Worm (Caenorhabditis elegans): ENCODE measurements around the gene wdr-54.

Gene wdr-54

ce11 chrX:871020-871419 lies 42.3 kb downstream of the wdr-54 start, which contains the start of gene lgl-1:
Gene lgl-1 (minus strand): TSS chrX:871089.
- TF ChIP-seq bed-3 (GFP tag; optimal IDR thresholded peaks at IDR 0.05) (no peak), elt-3 (tag; optimal IDR thresholded peaks at IDR 0.05) (no peak), mep-1 (tag; optimal IDR thresholded peaks at IDR 0.05) (peak; percentile 12), ces-1 (GFP tag; optimal IDR thresholded peaks at IDR 0.05) (no peak), unc-39 (tag; optimal IDR thresholded peaks at IDR 0.05) (no peak), drap-1 (GFP tag; optimal IDR thresholded peaks at IDR 0.05) (peak; percentile 53), ham-2 (GFP tag; optimal IDR thresholded peaks at IDR 0.05) (peak; percentile 60), ceh-39 (tag; optimal IDR thresholded peaks at IDR 0.05) (no peak), lin-32 (GFP tag; optimal IDR thresholded peaks at IDR 0.05) (no peak), mab-5 (tag; optimal IDR thresholded peaks at IDR 0.05) (no peak), nhr-237 (tag; optimal IDR thresholded peaks at IDR 0.05) (no peak), ceh-43 (GFP tag; optimal IDR thresholded peaks at IDR 0.05) (no peak), mls-2 (tag; optimal IDR thresholded peaks at IDR 0.05) (peak; percentile 76), tbx-8 (GFP tag; optimal IDR thresholded peaks at IDR 0.05) (no peak), unc-62 (GFP tag; optimal IDR thresholded peaks at IDR 0.05) (no peak), sptf-1 (tag; optimal IDR thresholded peaks at IDR 0.05) (peak; percentile 13), lin-13 (tag; optimal IDR thresholded peaks at IDR 0.05) (peak; percentile 17), ztf-11 (tag; optimal IDR thresholded peaks at IDR 0.05) (no peak), cnd-1 (tag; optimal IDR thresholded peaks at IDR 0.05) (peak; percentile 67), unc-120 (tag; optimal IDR thresholded peaks at IDR 0.05; ENCODE audit: poor library complexity, severe bottlenecking) (no peak), nhr-2 (tag; optimal IDR thresholded peaks at IDR 0.05) (peak; percentile 95), M03D4.4 (tag; optimal IDR thresholded peaks at IDR 0.05) (no peak), nhr-12 (tag; optimal IDR thresholded peaks at IDR 0.05) (no peak), hlh-1 (tag; optimal IDR thresholded peaks at IDR 0.05) (peak; percentile 67), nhr-28 (tag; optimal IDR thresholded peaks at IDR 0.05) (no peak), elt-1 (tag; optimal IDR thresholded peaks at IDR 0.05; ENCODE audit: borderline replicate concordance, insufficient read depth) (no peak), blmp-1 (tag; optimal IDR thresholded peaks at IDR 0.05) (no peak), nhr-76 (tag; optimal IDR thresholded peaks at IDR 0.05) (no peak), ceh-83 (GFP tag; optimal IDR thresholded peaks at IDR 0.05) (no peak), sem-2 (GFP tag; optimal IDR thresholded peaks at IDR 0.05) (no peak), pha-4 (tag; optimal IDR thresholded peaks at IDR 0.05) (peak; percentile 11), lsy-2 (tag; optimal IDR thresholded peaks at IDR 0.05) (peak; percentile 4), flh-1 (GFP tag; optimal IDR thresholded peaks at IDR 0.05) (no peak), zip-8 (tag; optimal IDR thresholded peaks at IDR 0.05) (no peak), snpc-4 (tag; optimal IDR thresholded peaks at IDR 0.05) (no peak)

- no peak for TF ChIP-seq lin-32 (GFP tag; optimal IDR thresholded peaks at IDR 0.05)
- no peak for TF ChIP-seq mls-2 (tag; optimal IDR thresholded peaks at IDR 0.05)
- no peak for TF ChIP-seq ceh-39 (tag; optimal IDR thresholded peaks at IDR 0.05)
- TF ChIP-seq pha-4 (tag; optimal IDR thresholded peaks at IDR 0.05), result no peak
- TF ChIP-seq hlh-1 (tag; optimal IDR thresholded peaks at IDR 0.05), result no peak
- TF ChIP-seq nhr-237 (tag; optimal IDR thresholded peaks at IDR 0.05), result no peak
Observed at ce11 chrX:871957-872715, 43.4 kb downstream of the wdr-54 start, which contains the start of gene F56F10.1. Gene F56F10.1 (plus strand): TSS chrX:872603.

ce11 chrX:873634-874033 lies 44.9 kb downstream of the wdr-54 start:
- no peak for TF ChIP-seq zip-8 (tag; optimal IDR thresholded peaks at IDR 0.05)
- no peak for TF ChIP-seq nhr-12 (tag; optimal IDR thresholded peaks at IDR 0.05)
- TF ChIP-seq M03D4.4 (tag; optimal IDR thresholded peaks at IDR 0.05), result no peak
- no peak for TF ChIP-seq ham-2 (GFP tag; optimal IDR thresholded peaks at IDR 0.05)
- TF ChIP-seq elt-3 (tag; optimal IDR thresholded peaks at IDR 0.05), result no peak
- TF ChIP-seq flh-1 (GFP tag; optimal IDR thresholded peaks at IDR 0.05), result no peak
- TF ChIP-seq elt-1 (tag; optimal IDR thresholded peaks at IDR 0.05; ENCODE audit: borderline replicate concordance, insufficient read depth), result no peak
- TF ChIP-seq lin-32 (GFP tag; optimal IDR thresholded peaks at IDR 0.05), result no peak
- TF ChIP-seq cnd-1 (tag; optimal IDR thresholded peaks at IDR 0.05), result no peak
- no peak for TF ChIP-seq hlh-1 (tag; optimal IDR thresholded peaks at IDR 0.05)

Measured in whole organism, mixed stage, embryonic.